Worm (Caenorhabditis elegans): Measurements from ENCODE around the gene str-89.

str-89 gene

ce11 chrV:17684857-17685256 lies 16.2 kb downstream of the str-89 start, which contains the start of the genes F59A1.16 and F59A1.6:
Gene F59A1.16, minus strand, starts transcription at chrV:17684957.
Gene F59A1.6, plus strand, starts transcription at chrV:17685141.
- no peak for TF ChIP-seq unc-62 (GFP tag; optimal IDR thresholded peaks at IDR 0.05)

- no peak for TF ChIP-seq unc-62 (GFP tag; optimal IDR thresholded peaks at IDR 0.05)
Observed at ce11 chrV:17686852-17687251, 18.2 kb downstream of the str-89 start, which contains the start of gene F59A1.18. Gene F59A1.18, minus strand, starts transcription at chrV:17686952.

DNA sequence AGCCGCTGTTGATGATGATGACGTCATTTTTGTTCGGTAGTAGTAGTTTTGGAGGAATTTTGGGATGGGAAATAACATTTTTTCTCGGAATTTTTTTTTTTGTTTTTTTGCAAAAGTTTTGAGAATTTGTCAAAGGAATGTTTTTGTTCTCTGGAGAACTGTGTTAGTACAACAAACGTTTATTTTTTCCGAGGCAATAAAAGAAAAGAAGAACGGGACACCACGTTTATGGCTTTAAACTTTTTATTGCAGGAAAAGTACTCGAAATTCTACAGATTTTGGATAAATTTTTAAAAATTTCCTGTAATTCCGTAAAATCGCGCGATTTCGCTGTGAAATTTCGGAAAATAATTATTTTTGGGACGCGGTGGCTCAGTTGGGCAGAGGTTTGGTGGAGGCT lies 22.3 kb downstream of the str-89 start, which contains the start of gene F59A1.13:
Gene F59A1.13 (minus strand): TSS at position 101 of the 400 bp plus-strand sequence.
- no peak for TF ChIP-seq unc-62 (GFP tag; optimal IDR thresholded peaks at IDR 0.05)

ce11 chrV:17694260-17694659 lies 25.6 kb downstream of the str-89 start:
- no peak for TF ChIP-seq unc-62 (GFP tag; optimal IDR thresholded peaks at IDR 0.05)

DNA sequence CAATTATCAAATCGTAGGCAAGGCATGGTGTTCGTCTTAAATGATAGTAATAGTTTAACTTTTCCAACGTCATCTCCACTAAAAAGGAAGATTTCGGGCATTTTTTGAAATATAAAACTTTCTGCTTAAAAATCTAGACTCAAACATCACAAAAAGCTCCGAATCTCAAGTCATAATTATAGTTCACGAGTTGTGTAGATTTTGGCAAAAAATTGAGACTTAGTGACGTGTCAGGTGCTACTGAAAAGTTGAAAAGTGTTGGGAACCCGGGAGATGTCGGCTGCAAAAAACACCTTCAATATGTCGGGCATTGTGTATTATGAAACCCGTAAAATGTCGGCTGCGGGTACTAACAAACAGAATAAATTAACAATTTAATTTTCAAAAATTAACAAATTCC lies 27.2 kb downstream of the str-89 start, which contains the start of gene Y26G10.1:
Gene Y26G10.1 (minus strand): TSS at position 101 of the 400 bp plus-strand sequence.
- TF ChIP-seq unc-62 (GFP tag; optimal IDR thresholded peaks at IDR 0.05), result no peak

ce11 chrV:17696753-17697152 lies 28.1 kb downstream of the str-89 start, which contains the start of gene spp-29:
Gene spp-29, minus strand, starts transcription at chrV:17696853.
- TF ChIP-seq unc-62 (GFP tag; optimal IDR thresholded peaks at IDR 0.05), result no peak

ce11 chrV:17699097-17699496 lies 30.5 kb downstream of the str-89 start, which contains the start of gene Y26G10.4:
Gene Y26G10.4, minus strand, starts transcription at chrV:17699197.
- TF ChIP-seq unc-62 (GFP tag; optimal IDR thresholded peaks at IDR 0.05), result no peak

ce11 chrV:17699659-17700058 lies 31.0 kb downstream of the str-89 start, which contains the start of gene Y26G10.6:
Gene Y26G10.6, plus strand, starts transcription at chrV:17699959.
- TF ChIP-seq unc-62 (GFP tag; optimal IDR thresholded peaks at IDR 0.05), result no peak

ce11 chrV:17700728-17701262 lies 32.2 kb downstream of the str-89 start, which contains the start of the genes Y26G10.5 and srh-32:
Gene Y26G10.5, minus strand, starts transcription at chrV:17700828.
Gene srh-32, plus strand, starts transcription at chrV:17701212.
- TF ChIP-seq unc-62 (GFP tag; optimal IDR thresholded peaks at IDR 0.05), result no peak

- TF ChIP-seq unc-62 (GFP tag; optimal IDR thresholded peaks at IDR 0.05), result no peak
Observed at ce11 chrV:17705814-17706213, 37.2 kb downstream of the str-89 start, which contains the start of gene W06D12.6. Gene W06D12.6, plus strand, starts transcription at chrV:17706114.

DNA sequence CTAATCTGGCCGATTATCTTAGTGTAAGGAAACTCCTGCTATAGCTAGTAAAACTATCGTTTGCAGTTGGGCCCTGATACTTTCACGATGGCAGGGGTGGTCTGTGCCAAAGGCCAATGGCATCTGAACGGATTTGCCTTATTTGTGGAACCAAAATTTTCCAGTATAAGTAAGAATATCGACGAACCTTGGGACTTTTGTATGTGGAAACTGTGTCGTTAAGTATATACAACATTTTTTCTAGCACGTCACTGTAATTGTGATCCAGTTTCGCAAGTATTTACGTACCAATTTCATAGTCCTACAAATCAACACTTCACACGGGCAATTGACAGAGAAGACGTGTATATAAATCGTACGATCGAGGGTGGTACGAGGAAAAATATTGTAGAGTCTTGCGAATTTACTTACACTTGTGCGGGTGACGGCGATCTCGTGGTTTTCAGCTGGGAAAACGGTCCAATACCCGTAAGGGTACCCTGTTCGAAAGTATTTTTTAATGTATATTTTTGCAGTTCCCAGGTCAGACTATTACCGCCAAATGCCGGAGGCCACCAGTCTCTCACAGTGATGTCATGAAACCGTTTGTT lies 37.7 kb downstream of the str-89 start:
- no peak for TF ChIP-seq unc-62 (GFP tag; optimal IDR thresholded peaks at IDR 0.05)

- TF ChIP-seq unc-62 (GFP tag; optimal IDR thresholded peaks at IDR 0.05), result no peak
Observed at ce11 chrV:17707022-17707421, 38.4 kb downstream of the str-89 start, which contains the start of gene srh-31. Gene srh-31, plus strand, starts transcription at chrV:17707322.

DNA sequence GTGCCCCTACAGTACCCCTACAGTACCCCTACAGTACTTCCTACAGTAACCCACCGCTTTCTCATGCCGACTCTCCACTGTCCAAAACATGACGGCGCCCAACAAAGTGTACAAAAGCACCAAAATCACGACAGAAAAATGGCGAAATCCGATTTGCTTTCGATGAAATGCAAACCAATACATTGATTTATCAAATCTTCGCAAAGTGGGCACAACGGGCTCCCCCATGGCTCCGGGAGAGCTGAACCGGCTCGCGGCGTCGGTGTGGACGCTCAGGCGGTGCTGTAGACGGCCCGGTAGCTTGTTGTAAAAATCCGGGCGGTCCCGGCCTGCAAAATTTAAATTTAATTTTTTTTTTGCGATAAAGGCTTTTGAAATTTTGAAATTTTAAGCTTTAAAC lies 43.7 kb downstream of the str-89 start:
- no peak for TF ChIP-seq unc-62 (GFP tag; optimal IDR thresholded peaks at IDR 0.05)

DNA sequence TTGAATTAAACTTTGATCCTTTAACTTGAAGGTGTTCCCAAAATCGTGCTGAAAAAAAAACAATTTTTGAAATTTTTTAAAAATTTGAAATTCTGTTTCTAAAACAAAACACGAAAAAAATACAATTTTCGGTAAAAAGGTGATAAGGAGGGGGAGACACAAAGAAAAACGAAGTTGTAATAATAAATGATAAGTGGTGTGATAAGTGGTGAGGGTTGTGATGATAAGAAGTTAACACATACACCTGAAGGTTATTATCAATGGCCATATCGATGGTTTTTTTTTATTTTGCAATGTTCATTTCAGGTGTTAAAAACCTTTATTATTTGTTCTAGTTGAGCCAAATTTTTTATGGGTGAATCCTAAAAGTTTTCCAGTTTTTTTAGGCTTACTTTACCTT lies 45.7 kb downstream of the str-89 start, which contains the start of gene twk-33:
Gene twk-33 (minus strand): TSS at position 48 of the 400 bp plus-strand sequence.
- no peak for TF ChIP-seq unc-62 (GFP tag; optimal IDR thresholded peaks at IDR 0.05)

DNA sequence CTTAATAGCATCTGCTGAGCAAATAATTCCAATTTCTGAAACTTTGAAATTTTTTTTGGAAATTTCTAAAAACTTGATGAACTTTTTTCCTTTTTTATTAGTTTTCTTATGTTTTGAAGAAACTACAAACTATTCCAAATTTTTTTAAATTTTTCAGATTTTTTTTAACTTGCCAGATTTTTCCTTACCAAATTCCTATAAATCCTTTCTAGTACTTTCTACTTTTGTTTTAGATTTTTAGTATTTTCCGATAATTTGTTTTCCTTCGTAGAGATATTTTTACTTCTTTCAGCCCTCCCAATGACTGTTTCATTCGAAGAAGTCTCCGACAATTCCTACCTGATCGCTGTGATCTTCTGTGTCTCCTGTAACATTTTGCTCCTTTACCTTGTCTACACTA lies 50.0 kb downstream of the str-89 start, which contains the start of gene str-77:
Gene str-77 (plus strand): TSS at position 301 of the 400 bp plus-strand sequence.
- no peak for TF ChIP-seq unc-62 (GFP tag; optimal IDR thresholded peaks at IDR 0.05)
